Fruit fly (Drosophila melanogaster) whole organism, embryonic: Measurements from ENCODE around the gene CG44271.

Source experiments
- C15 ChIP-seq: fragments of 200-800 bp; sonication (Bioruptor generic); IDR thresholded peaks from 3 replicates; pipeline ENCODE4 v1.3.6; 2022; ENCODE audit warnings: missing biosample characterization, missing genetic modification characterization
- CG10274 ChIP-seq: fragments of 200-800 bp; sonication (Bioruptor generic); optimal IDR thresholded peaks from 3 replicates; lab custom pipeline; 2017; ENCODE audit warnings: missing biosample characterization, mild to moderate bottlenecking, missing genetic modification characterization
- CG11456 ChIP-seq: fragments of 200-800 bp; sonication (Bioruptor generic); IDR thresholded peaks from 3 replicates; pipeline ENCODE4 v1.3.6; 2022; ENCODE audit warnings: missing biosample characterization, missing genetic modification characterization
- CG12219 ChIP-seq: fragments of 200-800 bp; sonication (Bioruptor generic); optimal IDR thresholded peaks from 3 replicates; lab custom pipeline; 2018; ENCODE audit warnings: missing biosample characterization, mild to moderate bottlenecking, missing genetic modification characterization
- CG12236 ChIP-seq: fragments of 200-800 bp; sonication (Bioruptor generic); optimal IDR thresholded peaks from 2 replicates; lab custom pipeline; 2016; ENCODE audit warnings: missing biosample characterization, missing genetic modification characterization
- CG12659 ChIP-seq: fragments of 200-800 bp; sonication (Bioruptor generic); optimal IDR thresholded peaks from 3 replicates; lab custom pipeline; 2017; ENCODE audit warnings: mild to moderate bottlenecking, missing biosample characterization, missing genetic modification reagents, missing genetic modification characterization
- CG13624 ChIP-seq: fragments of 200-800 bp; sonication (Bioruptor generic); optimal IDR thresholded peaks from 2 replicates; lab custom pipeline; 2016; ENCODE audit warnings: missing biosample characterization, missing genetic modification characterization
- CG14014 ChIP-seq: fragments of 200-800 bp; sonication (Bioruptor generic); IDR thresholded peaks from 2 replicates; pipeline ENCODE4 v1.3.6; 2022; ENCODE audit warnings: missing biosample characterization, missing genetic modification characterization
- CG14667 ChIP-seq: fragments of 200-800 bp; sonication (Bioruptor generic); IDR thresholded peaks from 2 replicates; pipeline ENCODE4 v1.3.6; 2022; ENCODE audit warnings: missing biosample characterization, missing genetic modification characterization
- CG1529 ChIP-seq: fragments of 200-800 bp; sonication (Bioruptor generic); optimal IDR thresholded peaks from 3 replicates; lab custom pipeline; 2018; ENCODE audit warnings: missing biosample characterization, missing genetic modification characterization
- CG2120 ChIP-seq: fragments of 200-800 bp; sonication (Bioruptor generic); optimal IDR thresholded peaks from 3 replicates; lab custom pipeline; 2016; ENCODE audit warnings: missing biosample characterization, missing genetic modification characterization
- CG30020 ChIP-seq: fragments of 200-800 bp; optimal IDR thresholded peaks from 2 replicates; lab custom pipeline; 2019; ENCODE audit warnings: missing biosample characterization, mild to moderate bottlenecking, missing genetic modification characterization, moderate library complexity
- CG3163 ChIP-seq: fragments of 200-800 bp; sonication (Bioruptor generic); optimal IDR thresholded peaks from 3 replicates; lab custom pipeline; 2016; ENCODE audit warnings: missing biosample characterization, missing genetic modification characterization
- CG3847 ChIP-seq: fragments of 200-800 bp; sonication (Bioruptor generic); IDR thresholded peaks from 2 replicates; pipeline ENCODE4 v1.3.6; 2022; ENCODE audit warnings: missing biosample characterization, missing genetic modification characterization
- CG4404 ChIP-seq: fragments of 200-800 bp; sonication (Bioruptor generic); IDR thresholded peaks from 2 replicates; pipeline ENCODE4 v1.3.6; 2022; ENCODE audit warnings: missing biosample characterization, missing genetic modification characterization
- CG5953 ChIP-seq: fragments of 200-800 bp; sonication (Bioruptor generic); IDR thresholded peaks from 2 replicates; pipeline ENCODE4 v1.3.6; 2022; ENCODE audit warnings: missing biosample characterization, missing genetic modification characterization
- CG6254 ChIP-seq: fragments of 200-800 bp; sonication (Bioruptor generic); optimal IDR thresholded peaks from 3 replicates; lab custom pipeline; 2017; ENCODE audit warnings: mild to moderate bottlenecking, missing biosample characterization, missing genetic modification reagents, missing genetic modification characterization
- CG6791 ChIP-seq: fragments of 200-800 bp; sonication (Bioruptor generic); IDR thresholded peaks from 3 replicates; pipeline ENCODE4 v1.3.6; 2022; ENCODE audit warnings: missing biosample characterization, missing genetic modification characterization; ENCODE audit not compliant: partially characterized antibody
- CG6854 ChIP-seq: fragments of 200-800 bp; sonication (Bioruptor generic); optimal IDR thresholded peaks from 3 replicates; lab custom pipeline; 2017; ENCODE audit warnings: missing biosample characterization, mild to moderate bottlenecking, missing genetic modification characterization
- CG9215 ChIP-seq: fragments of 200-800 bp; sonication (Bioruptor generic); IDR thresholded peaks from 2 replicates; pipeline ENCODE4 v1.3.6; 2022; ENCODE audit warnings: missing biosample characterization, missing genetic modification characterization
- CG9609 ChIP-seq: fragments of 200-800 bp; sonication (Bioruptor generic); optimal IDR thresholded peaks from 3 replicates; lab custom pipeline; 2016; ENCODE audit warnings: missing biosample characterization, missing genetic modification characterization
- CG9876 ChIP-seq: fragments of 200-800 bp; sonication (Bioruptor generic); optimal IDR thresholded peaks from 2 replicates; lab custom pipeline; 2016; ENCODE audit warnings: missing biosample characterization, missing genetic modification characterization
- D ChIP-seq, 2 experiments: fragments of 200-800 bp in 1 of 2; fragments of >200 bp in 1 of 2; sonication (Bioruptor generic) in 1 of 2; optimal IDR thresholded peaks; 2 replicates in 1 of 2; 3 replicates in 1 of 2; lab custom pipeline; 2017; ENCODE audit warnings: mild to moderate bottlenecking in 1 of 2, missing biosample characterization in 1 of 2, missing genetic modification characterization in 1 of 2, missing genetic modification reagents in 1 of 2
- Dek ChIP-seq: fragments of 200-800 bp; sonication (Bioruptor generic); optimal IDR thresholded peaks from 3 replicates; lab custom pipeline; 2019; ENCODE audit warnings: missing biosample characterization, mild to moderate bottlenecking, missing genetic modification characterization, moderate library complexity
- Dip2 ChIP-seq: fragments of 200-800 bp; sonication (Bioruptor generic); IDR thresholded peaks from 2 replicates; pipeline ENCODE4 v1.3.6; 2022; ENCODE audit warnings: missing biosample characterization, missing genetic modification characterization
- Dp ChIP-seq: fragments of 200-800 bp; sonication (Bioruptor generic); optimal IDR thresholded peaks from 2 replicates; lab custom pipeline; 2018; ENCODE audit warnings: missing biosample characterization, mild to moderate bottlenecking, missing genetic modification characterization, moderate library complexity
- H15 ChIP-seq: fragments of 200-800 bp; sonication (Bioruptor generic); IDR thresholded peaks from 3 replicates; pipeline ENCODE4 v1.3.6; 2022; ENCODE audit warnings: missing biosample characterization, missing genetic modification characterization
- H2.0 ChIP-seq: fragments of 200-800 bp; sonication (Bioruptor generic); IDR thresholded peaks from 2 replicates; pipeline ENCODE4 v1.3.6; 2022; ENCODE audit warnings: missing biosample characterization, missing genetic modification characterization
- Lpt ChIP-seq: fragments of >200 bp; optimal IDR thresholded peaks from 2 replicates; lab custom pipeline; 2018; ENCODE audit warnings: missing biosample characterization, missing genetic modification characterization
- Rfx ChIP-seq: fragments of 200-800 bp; sonication (Bioruptor generic); IDR thresholded peaks from 2 replicates; pipeline ENCODE4 v1.3.6; 2022; ENCODE audit warnings: missing biosample characterization, missing genetic modification characterization
- Scr ChIP-seq: fragments of 200-800 bp; sonication (Bioruptor generic); IDR thresholded peaks from 2 replicates; pipeline ENCODE4 v1.3.6; 2022; ENCODE audit warnings: missing biosample characterization, missing genetic modification characterization; ENCODE audit not compliant: partially characterized antibody
- Six4 ChIP-seq: fragments of 200-800 bp; sonication (Bioruptor generic); optimal IDR thresholded peaks from 2 replicates; lab custom pipeline; 2016; ENCODE audit warnings: missing biosample characterization, missing genetic modification characterization
- Stat92E ChIP-seq, 3 experiments: fragments of >200 bp in 2 of 3; fragments of 200-800 bp in 1 of 3; sonication (Bioruptor generic) in 1 of 3; optimal IDR thresholded peaks; 2 replicates each; lab custom pipeline; 2017 to 2019; ENCODE audit warnings: missing biosample characterization in 3 of 3, missing genetic modification characterization in 3 of 3, mild to moderate bottlenecking in 1 of 3, moderate library complexity in 1 of 3
- bowl ChIP-seq: fragments of 200-800 bp; sonication (Bioruptor generic); IDR thresholded peaks from 2 replicates; pipeline ENCODE4 v1.3.6; 2022; ENCODE audit warnings: missing biosample characterization, missing genetic modification characterization
- cas ChIP-seq: fragments of 200-800 bp; sonication (Bioruptor generic); IDR thresholded peaks from 2 replicates; pipeline ENCODE4 v1.3.6; 2022; ENCODE audit warnings: missing biosample characterization, missing genetic modification characterization
- cg ChIP-seq: fragments of 200-800 bp; sonication (Bioruptor generic); optimal IDR thresholded peaks from 3 replicates; lab custom pipeline; 2019; ENCODE audit warnings: missing biosample characterization, mild to moderate bottlenecking, missing genetic modification characterization, moderate library complexity
- dati ChIP-seq: fragments of 200-800 bp; sonication (Bioruptor generic); IDR thresholded peaks from 2 replicates; pipeline ENCODE4 v1.3.6; 2022; ENCODE audit warnings: missing biosample characterization, missing genetic modification characterization
- dimm ChIP-seq: fragments of 200-800 bp; sonication (Bioruptor generic); IDR thresholded peaks from 2 replicates; pipeline ENCODE4 v1.3.6; 2022; ENCODE audit warnings: missing biosample characterization, missing genetic modification characterization
- gem ChIP-seq: fragments of 200-800 bp; sonication (Bioruptor generic); optimal IDR thresholded peaks from 2 replicates; lab custom pipeline; 2019; ENCODE audit warnings: missing biosample characterization, mild to moderate bottlenecking, missing genetic modification characterization, moderate library complexity
- ham ChIP-seq: fragments of 200-800 bp; sonication (Bioruptor generic); IDR thresholded peaks from 2 replicates; pipeline ENCODE4 v1.3.6; 2022; ENCODE audit warnings: missing biosample characterization, missing genetic modification characterization
- knrl ChIP-seq: fragments of 200-800 bp; sonication (Bioruptor generic); IDR thresholded peaks from 3 replicates; pipeline ENCODE4 v1.3.6; 2022; ENCODE audit warnings: missing biosample characterization, missing genetic modification characterization; ENCODE audit not compliant: partially characterized antibody
- nerfin-1 ChIP-seq: fragments of 200-800 bp; sonication (Bioruptor generic); optimal IDR thresholded peaks from 3 replicates; lab custom pipeline; 2019; ENCODE audit warnings: missing biosample characterization, mild to moderate bottlenecking, missing genetic modification characterization, moderate library complexity
- p53 ChIP-seq: fragments of 200-800 bp; sonication (Bioruptor generic); optimal IDR thresholded peaks from 2 replicates; lab custom pipeline; 2016; ENCODE audit warnings: missing biosample characterization, missing genetic modification characterization
- pfk ChIP-seq: fragments of 200-800 bp; sonication (Bioruptor generic); optimal IDR thresholded peaks from 2 replicates; lab custom pipeline; 2018; ENCODE audit warnings: missing biosample characterization, mild to moderate bottlenecking, missing genetic modification characterization, moderate library complexity
- salm ChIP-seq: fragments of 200-800 bp; sonication (Bioruptor generic); optimal IDR thresholded peaks from 2 replicates; lab custom pipeline; 2018; ENCODE audit warnings: missing biosample characterization, mild to moderate bottlenecking, missing genetic modification characterization
- schlank ChIP-seq: fragments of 200-800 bp; sonication (Bioruptor generic); optimal IDR thresholded peaks from 2 replicates; lab custom pipeline; 2018; ENCODE audit warnings: missing biosample characterization, mild to moderate bottlenecking, missing genetic modification characterization
- slou ChIP-seq: fragments of 200-800 bp; sonication (Bioruptor generic); optimal IDR thresholded peaks from 3 replicates; lab custom pipeline; 2016; ENCODE audit warnings: missing biosample characterization, missing genetic modification characterization
- trh ChIP-seq: fragments of 200-800 bp; sonication (Bioruptor generic); optimal IDR thresholded peaks from 2 replicates; lab custom pipeline; 2016; ENCODE audit warnings: missing biosample characterization, missing genetic modification characterization
- tup ChIP-seq: fragments of 200-800 bp; sonication (Bioruptor generic); optimal IDR thresholded peaks from 2 replicates; lab custom pipeline; 2016; ENCODE audit warnings: missing biosample characterization, mild to moderate bottlenecking, missing genetic modification characterization, moderate library complexity
- unpg ChIP-seq: fragments of 200-800 bp; sonication (Bioruptor generic); optimal IDR thresholded peaks from 3 replicates; lab custom pipeline; 2018; ENCODE audit warnings: missing biosample characterization, mild to moderate bottlenecking, missing genetic modification characterization, moderate library complexity
- wdn ChIP-seq: fragments of 200-800 bp; sonication (Bioruptor generic); IDR thresholded peaks from 2 replicates; pipeline ENCODE4 v1.3.6; 2022; ENCODE audit warnings: missing biosample characterization, missing genetic modification characterization

The CG44271 gene

dm6 chr2L:6787973-6788368 lies 40.3 kb upstream of the CG44271 start (continued):
- TF ChIP-seq CG3163 (GFP tag; lab: Kevin White, UChicago) (no peak), Six4 (GFP tag; lab: Kevin White, UChicago) (peak; percentile 33), H15 (GFP tag; lab: Robert Waterston, UW) (no peak), CG2120 (GFP tag; lab: Kevin White, UChicago) (peak; percentile 35), CG14667 (GFP tag; lab: Robert Waterston, UW) (no peak), CG4404 (no peak), Rfx (GFP tag; lab: Robert Waterston, UW) (no peak; the same call in 1 of the 2 replicates), CG1529 (peak; percentile 44), unpg (peak; percentile 77), wdn (no peak), CG12236 (GFP tag; lab: Kevin White, UChicago) (no peak), CG9609 (GFP tag; lab: Kevin White, UChicago) (peak; percentile 35), salm (tag; lab: Kevin White, UChicago) (peak; percentile 41), gem (tag; lab: Kevin White, UChicago) (peak; percentile 81), CG5953 (GFP tag; lab: Robert Waterston, UW) (peak; percentile 55; the same call in 1 of the 2 replicates), Stat92E (GFP tag; optimal IDR thresholded peaks at IDR 0.05; lab: Kevin White, UChicago) (no peak), pfk (GFP tag; lab: Kevin White, UChicago) (no peak), CG14014 (peak; percentile 67), CG12659 (peak; percentile 8), C15 (GFP tag; lab: Robert Waterston, UW) (no peak; the same call in 2 of the 3 replicates), CG11456 (no peak), Scr (no peak), H2.0 (GFP tag; lab: Robert Waterston, UW) (peak; percentile 46; the same call in 1 of the 2 replicates), schlank (tag; lab: Kevin White, UChicago) (no peak), dati (GFP tag; lab: Robert Waterston, UW) (peak; percentile 62), knrl (GFP tag; lab: Robert Waterston, UW) (no peak), bowl (GFP tag; lab: Robert Waterston, UW) (no peak), Dek (peak; percentile 25), p53 (GFP tag; lab: Kevin White, UChicago) (peak; percentile 12), Dp (GFP tag; lab: Kevin White, UChicago) (no peak), Lpt (GFP tag; lab: Kevin White, UChicago) (no peak), cas (GFP tag; lab: Robert Waterston, UW) (no peak), CG13624 (GFP tag; lab: Kevin White, UChicago) (no peak), CG30020 (tag; lab: Kevin White, UChicago) (no peak), dimm (no peak), CG10274 (GFP tag; lab: Kevin White, UChicago) (no peak), tup (GFP tag; lab: Kevin White, UChicago) (no peak), D (optimal IDR thresholded peaks at IDR 0.05; lab: Kevin White, UChicago) (no peak), D (GFP tag; optimal IDR thresholded peaks at IDR 0.05; lab: Kevin White, UChicago) (peak; percentile 64), CG6254 (peak; percentile 66), Dip2 (GFP tag; lab: Robert Waterston, UW) (no peak), CG3847 (0 out of 2 replicates have a peak, but pooled peaks have one; percentile 5), slou (peak; percentile 15), CG9215 (no peak; the same call in 1 of the 2 replicates), CG9876 (GFP tag; lab: Kevin White, UChicago) (peak; percentile 4), CG12219 (GFP tag; lab: Kevin White, UChicago) (peak; percentile 38), cg (GFP tag; lab: Kevin White, UChicago) (no peak), CG6791 (GFP tag; lab: Robert Waterston, UW) (no peak), trh (GFP tag; lab: Kevin White, UChicago) (no peak), CG6854 (GFP tag; lab: Kevin White, UChicago) (no peak), ham (GFP tag; lab: Robert Waterston, UW) (no peak), nerfin-1 (no peak)
